Fruit fly (Drosophila melanogaster) whole organism, embryonic: ENCODE data around the gene Kdm5.

Experiments
- Ada2b ChIP-seq: fragments of 200-800 bp; sonication (Bioruptor generic); IDR thresholded peaks from 2 replicates; pipeline ENCODE4 v1.3.6; 2022; ENCODE audit warnings: missing biosample characterization, missing genetic modification characterization
- Antp ChIP-seq: fragments of 200-800 bp; sonication (Bioruptor generic); optimal IDR thresholded peaks from 3 replicates; lab custom pipeline; 2016; ENCODE audit warnings: missing biosample characterization, missing genetic modification characterization
- C15 ChIP-seq: fragments of 200-800 bp; sonication (Bioruptor generic); IDR thresholded peaks from 3 replicates; pipeline ENCODE4 v1.3.6; 2022; ENCODE audit warnings: missing biosample characterization, missing genetic modification characterization
- CG11247 ChIP-seq: fragments of 200-800 bp; sonication (Bioruptor generic); IDR thresholded peaks from 2 replicates; pipeline ENCODE4 v1.3.6; 2022; ENCODE audit warnings: missing biosample characterization, missing genetic modification characterization
- CG1233 ChIP-seq: fragments of 200-800 bp; sonication (Bioruptor generic); optimal IDR thresholded peaks from 4 replicates; lab custom pipeline; 2018; ENCODE audit warnings: missing biosample characterization, mild to moderate bottlenecking, missing genetic modification characterization
- CG13123 ChIP-seq: fragments of 200-800 bp; sonication (Bioruptor generic); optimal IDR thresholded peaks from 2 replicates; lab custom pipeline; 2016; ENCODE audit warnings: missing biosample characterization, missing genetic modification characterization
- CG14014 ChIP-seq: fragments of 200-800 bp; sonication (Bioruptor generic); IDR thresholded peaks from 2 replicates; pipeline ENCODE4 v1.3.6; 2022; ENCODE audit warnings: missing biosample characterization, missing genetic modification characterization
- CG15269 ChIP-seq: fragments of 200-800 bp; sonication (Bioruptor generic); optimal IDR thresholded peaks from 2 replicates; lab custom pipeline; 2018; ENCODE audit warnings: missing biosample characterization, mild to moderate bottlenecking, missing genetic modification characterization, moderate library complexity
- CG1602 ChIP-seq: fragments of 200-800 bp; sonication (Bioruptor generic); optimal IDR thresholded peaks from 3 replicates; lab custom pipeline; 2016; ENCODE audit warnings: missing biosample characterization, missing genetic modification characterization
- CG1603 ChIP-seq: fragments of 200-800 bp; sonication (Bioruptor generic); optimal IDR thresholded peaks from 2 replicates; lab custom pipeline; 2019; ENCODE audit warnings: missing biosample characterization, mild to moderate bottlenecking, missing genetic modification characterization, moderate library complexity
- CG18619 ChIP-seq: fragments of 200-800 bp; sonication (Bioruptor generic); optimal IDR thresholded peaks from 3 replicates; lab custom pipeline; 2017; ENCODE audit warnings: missing biosample characterization, mild to moderate bottlenecking, missing genetic modification characterization
- CG2712 ChIP-seq: fragments of 200-800 bp; optimal IDR thresholded peaks from 3 replicates; lab custom pipeline; 2019; ENCODE audit warnings: missing biosample characterization, mild to moderate bottlenecking, missing genetic modification characterization, moderate library complexity
- CG3847 ChIP-seq: fragments of 200-800 bp; sonication (Bioruptor generic); IDR thresholded peaks from 2 replicates; pipeline ENCODE4 v1.3.6; 2022; ENCODE audit warnings: missing biosample characterization, missing genetic modification characterization
- CG5180 ChIP-seq: fragments of 200-800 bp; sonication (Bioruptor generic); optimal IDR thresholded peaks from 3 replicates; lab custom pipeline; 2017; ENCODE audit warnings: missing biosample characterization, missing genetic modification characterization, mild to moderate bottlenecking, moderate library complexity, missing genetic modification reagents
- CG8478 ChIP-seq: fragments of >200 bp; optimal IDR thresholded peaks from 2 replicates; lab custom pipeline; 2018
- CTCF ChIP-seq: fragments of 200-800 bp; sonication (Bioruptor generic); optimal IDR thresholded peaks from 2 replicates; lab custom pipeline; 2017; ENCODE audit warnings: missing biosample characterization, mild to moderate bottlenecking, missing genetic modification characterization, moderate library complexity
- ERR ChIP-seq: fragments of 200-800 bp; sonication (Bioruptor generic); optimal IDR thresholded peaks from 2 replicates; lab custom pipeline; 2016; ENCODE audit warnings: missing biosample characterization, missing genetic modification characterization
- Eip74EF ChIP-seq, 2 experiments: fragments of 200-800 bp in 1 of 2; fragments of >200 bp in 1 of 2; sonication (Bioruptor generic) in 1 of 2; optimal IDR thresholded peaks; 2 replicates each; lab custom pipeline; 2017 to 2019; ENCODE audit warnings: missing biosample characterization in 2 of 2, missing genetic modification characterization in 2 of 2, mild to moderate bottlenecking in 1 of 2, moderate library complexity in 1 of 2
- Elba2 ChIP-seq: fragments of 200-800 bp; sonication (Bioruptor generic); optimal IDR thresholded peaks from 3 replicates; lab custom pipeline; 2016; ENCODE audit warnings: missing biosample characterization, missing genetic modification characterization
- Ets65A ChIP-seq: fragments of 200-800 bp; sonication (Bioruptor generic); peaks from one replicate; lab custom pipeline; 2016; ENCODE audit warnings: missing biosample characterization, missing genetic modification characterization
- H15 ChIP-seq: fragments of 200-800 bp; sonication (Bioruptor generic); IDR thresholded peaks from 3 replicates; pipeline ENCODE4 v1.3.6; 2022; ENCODE audit warnings: missing biosample characterization, missing genetic modification characterization
- HLH54F ChIP-seq: fragments of 200-800 bp; sonication (Bioruptor generic); optimal IDR thresholded peaks from 3 replicates; lab custom pipeline; 2016; ENCODE audit warnings: missing biosample characterization, missing genetic modification characterization
- Kr ChIP-seq: fragments of 200-800 bp; sonication (Bioruptor generic); optimal IDR thresholded peaks from 2 replicates; lab custom pipeline; 2017; ENCODE audit warnings: missing biosample characterization, mild to moderate bottlenecking, missing genetic modification characterization
- MESR4 ChIP-seq: fragments of 200-800 bp; sonication (Bioruptor generic); optimal IDR thresholded peaks from 2 replicates; lab custom pipeline; 2018; ENCODE audit warnings: missing biosample characterization, mild to moderate bottlenecking, missing genetic modification characterization, moderate library complexity
- NFAT ChIP-seq: fragments of 200-800 bp; sonication (Bioruptor generic); IDR thresholded peaks from 2 replicates; pipeline ENCODE4 v1.3.6; 2022; ENCODE audit warnings: missing biosample characterization, missing genetic modification characterization
- Neu2 ChIP-seq: fragments of 200-800 bp; sonication (Bioruptor generic); optimal IDR thresholded peaks from 3 replicates; lab custom pipeline; 2016; ENCODE audit warnings: missing biosample characterization, missing genetic modification characterization, borderline replicate concordance
- Opbp ChIP-seq: fragments of 200-800 bp; sonication (Bioruptor generic); IDR thresholded peaks from 3 replicates; pipeline ENCODE4 v1.3.6; 2022; ENCODE audit warnings: missing biosample characterization, missing genetic modification characterization; ENCODE audit not compliant: partially characterized antibody
- Vsx1 ChIP-seq: fragments of 200-800 bp; sonication (Bioruptor generic); optimal IDR thresholded peaks from 2 replicates; lab custom pipeline; 2017; ENCODE audit warnings: missing biosample characterization, mild to moderate bottlenecking, missing genetic modification characterization, missing genetic modification reagents
- Xbp1 ChIP-seq: fragments of 200-800 bp; sonication (Bioruptor generic); optimal IDR thresholded peaks from 3 replicates; lab custom pipeline; 2016; ENCODE audit warnings: missing biosample characterization, mild to moderate bottlenecking, missing genetic modification characterization
- ab ChIP-seq: fragments of 200-800 bp; sonication (Bioruptor generic); optimal IDR thresholded peaks from 2 replicates; lab custom pipeline; 2016; ENCODE audit warnings: missing biosample characterization, missing genetic modification characterization
- chif ChIP-seq, 2 experiments: fragments of 200-800 bp; sonication (Bioruptor generic); optimal IDR thresholded peaks; 3 replicates each; lab custom pipeline; 2016; ENCODE audit warnings: missing biosample characterization in 2 of 2, missing genetic modification characterization in 2 of 2
- croc ChIP-seq: fragments of 200-800 bp; sonication (Bioruptor generic); conservative IDR thresholded peaks from 3 replicates; pipeline ENCODE4 v1.3.6; 2022; ENCODE audit warnings: missing biosample characterization, missing genetic modification characterization
- dati ChIP-seq: fragments of 200-800 bp; sonication (Bioruptor generic); IDR thresholded peaks from 2 replicates; pipeline ENCODE4 v1.3.6; 2022; ENCODE audit warnings: missing biosample characterization, missing genetic modification characterization
- dpn ChIP-seq, 2 experiments: fragments of 200-800 bp; sonication (Bioruptor generic); optimal IDR thresholded peaks; 3 replicates each; lab custom pipeline; 2016; ENCODE audit warnings: missing biosample characterization in 2 of 2, missing genetic modification characterization in 2 of 2
- esg ChIP-seq: fragments of 200-800 bp; sonication (Bioruptor generic); conservative IDR thresholded peaks from 2 replicates; pipeline ENCODE4 v1.3.6; 2022; ENCODE audit warnings: missing biosample characterization, missing genetic modification characterization
- exex ChIP-seq: fragments of 200-800 bp; sonication (Bioruptor generic); optimal IDR thresholded peaks from 4 replicates; lab custom pipeline; 2018; ENCODE audit warnings: missing biosample characterization, mild to moderate bottlenecking, missing genetic modification characterization, moderate library complexity
- fu2 ChIP-seq: fragments of 200-800 bp; sonication (Bioruptor generic); optimal IDR thresholded peaks from 2 replicates; lab custom pipeline; 2016; ENCODE audit warnings: missing biosample characterization, missing genetic modification characterization
- insv ChIP-seq, 2 experiments: fragments of 200-800 bp; sonication (Bioruptor generic); optimal IDR thresholded peaks; 3 replicates each; lab custom pipeline; 2016 to 2018; ENCODE audit warnings: missing biosample characterization in 2 of 2, missing genetic modification characterization in 2 of 2
- jumu ChIP-seq: fragments of 200-800 bp; sonication (Bioruptor generic); optimal IDR thresholded peaks from 3 replicates; lab custom pipeline; 2016; ENCODE audit warnings: missing biosample characterization, missing genetic modification characterization
- lab ChIP-seq: fragments of 200-800 bp; sonication (Bioruptor generic); optimal IDR thresholded peaks from 3 replicates; lab custom pipeline; 2017; ENCODE audit warnings: missing biosample characterization, missing genetic modification characterization, mild to moderate bottlenecking, moderate library complexity, missing genetic modification reagents
- nau ChIP-seq: fragments of 200-800 bp; sonication (Bioruptor generic); optimal IDR thresholded peaks from 3 replicates; lab custom pipeline; 2017; ENCODE audit warnings: missing biosample characterization, mild to moderate bottlenecking, missing genetic modification characterization, missing genetic modification reagents
- oc ChIP-seq: fragments of 200-800 bp; sonication (Bioruptor generic); optimal IDR thresholded peaks from 2 replicates; lab custom pipeline; 2018; ENCODE audit warnings: missing biosample characterization, mild to moderate bottlenecking, missing genetic modification characterization, moderate library complexity
- peb ChIP-seq: fragments of 200-800 bp; sonication (Bioruptor generic); IDR thresholded peaks from 2 replicates; pipeline ENCODE4 v1.3.6; 2022; ENCODE audit warnings: missing biosample characterization, missing genetic modification characterization
- pfk ChIP-seq: fragments of 200-800 bp; sonication (Bioruptor generic); optimal IDR thresholded peaks from 2 replicates; lab custom pipeline; 2018; ENCODE audit warnings: missing biosample characterization, mild to moderate bottlenecking, missing genetic modification characterization, moderate library complexity
- phol ChIP-seq: fragments of 200-800 bp; sonication (Bioruptor generic); optimal IDR thresholded peaks from 3 replicates; lab custom pipeline; 2018; ENCODE audit warnings: missing biosample characterization, mild to moderate bottlenecking, missing genetic modification characterization, moderate library complexity
- pnt ChIP-seq: fragments of 200-800 bp; sonication (Bioruptor generic); optimal IDR thresholded peaks from 3 replicates; lab custom pipeline; 2016; ENCODE audit warnings: missing biosample characterization, missing genetic modification characterization
- sim ChIP-seq: fragments of 200-800 bp; sonication (Bioruptor generic); IDR thresholded peaks from 2 replicates; pipeline ENCODE4 v1.3.6; 2022; ENCODE audit warnings: missing biosample characterization, missing genetic modification characterization
- trh ChIP-seq: fragments of 200-800 bp; sonication (Bioruptor generic); optimal IDR thresholded peaks from 2 replicates; lab custom pipeline; 2016; ENCODE audit warnings: missing biosample characterization, missing genetic modification characterization
- wdn ChIP-seq: fragments of 200-800 bp; sonication (Bioruptor generic); IDR thresholded peaks from 2 replicates; pipeline ENCODE4 v1.3.6; 2022; ENCODE audit warnings: missing biosample characterization, missing genetic modification characterization
- zf30C ChIP-seq: fragments of 200-800 bp; sonication (Bioruptor generic); optimal IDR thresholded peaks from 3 replicates; lab custom pipeline; 2018; ENCODE audit warnings: missing biosample characterization, mild to moderate bottlenecking, missing genetic modification characterization
- zfh1 ChIP-seq: fragments of 200-800 bp; sonication (Bioruptor generic); IDR thresholded peaks from 3 replicates; pipeline ENCODE4 v1.3.6; 2022; ENCODE audit warnings: missing biosample characterization, missing genetic modification characterization
- zfh2 ChIP-seq: fragments of 200-800 bp; sonication (Bioruptor generic); optimal IDR thresholded peaks from 2 replicates; lab custom pipeline; 2016; ENCODE audit warnings: missing biosample characterization, missing genetic modification characterization

Kdm5 gene

dm6 chr2L:5972005-5972404 is 27.3 kb downstream of the Kdm5 start (continued):
- TF ChIP-seq HLH54F, result no peak
- no peak for TF ChIP-seq CG1602 (GFP tag; lab: Kevin White, UChicago)
- no peak for TF ChIP-seq ab
- no peak for TF ChIP-seq NFAT
- peak; percentile 53 for TF ChIP-seq Xbp1 (GFP tag; lab: Kevin White, UChicago)
- no peak for TF ChIP-seq Eip74EF (GFP tag; optimal IDR thresholded peaks at IDR 0.05; lab: Kevin White, UChicago)
- TF ChIP-seq esg (GFP tag; lab: Robert Waterston, UW), result no peak; the same call in 1 of the 2 replicates
- no peak for TF ChIP-seq MESR4 (GFP tag; lab: Kevin White, UChicago)
- peak; percentile 48 for TF ChIP-seq CG15269
- peak; percentile 26 for TF ChIP-seq zfh2 (GFP tag; lab: Kevin White, UChicago)
- TF ChIP-seq croc (GFP tag; lab: Robert Waterston, UW), result no peak
- TF ChIP-seq zf30C (GFP tag; lab: Kevin White, UChicago), result no peak
- no peak for TF ChIP-seq jumu (GFP tag; lab: Kevin White, UChicago)
- TF ChIP-seq dati (GFP tag; lab: Robert Waterston, UW), result no peak
- peak; percentile 35; the same call in 1 of the 2 replicates for TF ChIP-seq Ada2b
- no peak for TF ChIP-seq Opbp (GFP tag; lab: Robert Waterston, UW)
- TF ChIP-seq lab (GFP tag; lab: Kevin White, UChicago), result peak; percentile 63
- TF ChIP-seq sim (GFP tag; lab: Robert Waterston, UW), result no peak; the same call in 1 of the 2 replicates
- no peak for TF ChIP-seq Elba2 (GFP tag; lab: Kevin White, UChicago)
- TF ChIP-seq Neu2, result no peak
- peak; percentile 62 for TF ChIP-seq CG1603
- no peak for TF ChIP-seq Ets65A (GFP tag; lab: Kevin White, UChicago)
- TF ChIP-seq trh, result no peak
- TF ChIP-seq H15, result peak; percentile 36; the same call in 1 of the 3 replicates
- TF ChIP-seq CG13123 (GFP tag; lab: Kevin White, UChicago), result no peak
- peak; percentile 9 for TF ChIP-seq CG1233
- TF ChIP-seq CG3847 (GFP tag; lab: Robert Waterston, UW), result peak; percentile 40; the same call in 1 of the 2 replicates
- TF ChIP-seq CG11247, result peak; percentile 41; the same call in 1 of the 2 replicates
- TF ChIP-seq C15, result no peak
- no peak for TF ChIP-seq exex (tag; lab: Kevin White, UChicago)
- TF ChIP-seq nau (GFP tag; lab: Kevin White, UChicago), result no peak
- TF ChIP-seq CG5180 (GFP tag; lab: Kevin White, UChicago), result no peak
- peak; percentile 19 for TF ChIP-seq CG18619 (GFP tag; lab: Kevin White, UChicago)
- peak; percentile 15 for TF ChIP-seq CG2712
- TF ChIP-seq ERR, result no peak
- TF ChIP-seq insv (GFP tag; optimal IDR thresholded peaks at IDR 0.05; lab: Kevin White, UChicago), result no peak
- no peak for TF ChIP-seq pnt (GFP tag; lab: Kevin White, UChicago)
- TF ChIP-seq wdn (GFP tag; lab: Robert Waterston, UW), result 0 out of 2 replicates have a peak, but pooled peaks have one; percentile 32
- TF ChIP-seq CG14014 (GFP tag; lab: Robert Waterston, UW), result no peak
- no peak for TF ChIP-seq Vsx1 (GFP tag; lab: Kevin White, UChicago)
- TF ChIP-seq CTCF, result no peak
- TF ChIP-seq oc (tag; lab: Kevin White, UChicago), result peak; percentile 13
- TF ChIP-seq chif (GFP tag; optimal IDR thresholded peaks at IDR 0.05; lab: Kevin White, UChicago), result peak in 1 of 2 experiments; percentile 40
- peak; percentile 3 to 9 for TF ChIP-seq dpn (GFP tag; optimal IDR thresholded peaks at IDR 0.05; lab: Kevin White, UChicago)
- no peak for TF ChIP-seq Antp (GFP tag; lab: Kevin White, UChicago)
- peak; percentile 16 for TF ChIP-seq phol
- 0 out of 2 replicates have a peak, but pooled peaks have one; percentile 13 for TF ChIP-seq peb (GFP tag; lab: Robert Waterston, UW)
- TF ChIP-seq CG8478 (lab: Kevin White, UChicago), result no peak
- TF ChIP-seq Kr (GFP tag; lab: Kevin White, UChicago), result no peak
- TF ChIP-seq zfh1 (GFP tag; lab: Robert Waterston, UW), result peak; percentile 70
- no peak for TF ChIP-seq pfk (GFP tag; lab: Kevin White, UChicago)
- TF ChIP-seq fu2 (GFP tag; lab: Kevin White, UChicago), result no peak
